Fruit fly (Drosophila melanogaster) whole organism, embryonic: ENCODE measurements around the gene Jon66Cii.

ENCODE experiments used
- Asciz ChIP-seq: fragments of 200-800 bp; sonication (Bioruptor generic); optimal IDR thresholded peaks from 2 replicates; lab custom pipeline; 2017; ENCODE audit warnings: missing biosample characterization, mild to moderate bottlenecking, missing genetic modification characterization, missing genetic modification reagents
- B-H2 ChIP-seq: fragments of 200-800 bp; sonication (Bioruptor generic); optimal IDR thresholded peaks from 2 replicates; lab custom pipeline; 2018; ENCODE audit warnings: missing biosample characterization, mild to moderate bottlenecking, missing genetic modification characterization
- CG10543 ChIP-seq: fragments of 200-800 bp; sonication (Bioruptor generic); optimal IDR thresholded peaks from 3 replicates; lab custom pipeline; 2017; ENCODE audit warnings: missing biosample characterization, mild to moderate bottlenecking, missing genetic modification characterization, moderate library complexity
- CG12236 ChIP-seq: fragments of 200-800 bp; sonication (Bioruptor generic); optimal IDR thresholded peaks from 2 replicates; lab custom pipeline; 2016; ENCODE audit warnings: missing biosample characterization, missing genetic modification characterization
- CG13123 ChIP-seq: fragments of 200-800 bp; sonication (Bioruptor generic); optimal IDR thresholded peaks from 2 replicates; lab custom pipeline; 2016; ENCODE audit warnings: missing biosample characterization, missing genetic modification characterization
- CG13287 ChIP-seq: fragments of 200-800 bp; sonication (Bioruptor generic); IDR thresholded peaks from 2 replicates; pipeline ENCODE4 v1.3.6; 2022; ENCODE audit warnings: missing biosample characterization, missing genetic modification characterization; ENCODE audit not compliant: partially characterized antibody
- CG13775 ChIP-seq: fragments of 200-800 bp; sonication (Bioruptor generic); optimal IDR thresholded peaks from 3 replicates; lab custom pipeline; 2017; ENCODE audit warnings: missing biosample characterization, mild to moderate bottlenecking, missing genetic modification characterization
- CG16813 ChIP-seq: fragments of 200-800 bp; sonication (Bioruptor generic); IDR thresholded peaks from 3 replicates; pipeline ENCODE4 v1.3.6; 2022; ENCODE audit warnings: missing biosample characterization, missing genetic modification characterization; ENCODE audit not compliant: partially characterized antibody
- CG17186 ChIP-seq: fragments of 200-800 bp; sonication (Bioruptor generic); optimal IDR thresholded peaks from 3 replicates; lab custom pipeline; 2017; ENCODE audit warnings: missing biosample characterization, missing genetic modification reagents, missing genetic modification characterization
- CG1832 ChIP-seq: fragments of 200-800 bp; sonication (Bioruptor generic); optimal IDR thresholded peaks from 2 replicates; lab custom pipeline; 2017; ENCODE audit warnings: missing biosample characterization, mild to moderate bottlenecking, missing genetic modification characterization, inconsistent platforms
- CG2889 ChIP-seq: fragments of 200-800 bp; sonication (Bioruptor generic); IDR thresholded peaks from 3 replicates; pipeline ENCODE4 v1.3.6; 2022; ENCODE audit warnings: missing biosample characterization, missing genetic modification characterization
- CG3163 ChIP-seq: fragments of 200-800 bp; sonication (Bioruptor generic); optimal IDR thresholded peaks from 3 replicates; lab custom pipeline; 2016; ENCODE audit warnings: missing biosample characterization, missing genetic modification characterization
- CG32767 ChIP-seq: fragments of 200-800 bp; sonication (Bioruptor generic); IDR thresholded peaks from 2 replicates; pipeline ENCODE4 v1.3.6; 2022; ENCODE audit warnings: missing biosample characterization, missing genetic modification characterization
- CG4282 ChIP-seq: fragments of 200-800 bp; sonication (Bioruptor generic); optimal IDR thresholded peaks from 2 replicates; lab custom pipeline; 2016; ENCODE audit warnings: missing biosample characterization, missing genetic modification characterization
- CG6765 ChIP-seq: fragments of 200-800 bp; sonication (Bioruptor generic); optimal IDR thresholded peaks from 3 replicates; lab custom pipeline; 2017; ENCODE audit warnings: missing biosample characterization, mild to moderate bottlenecking, missing genetic modification characterization
- CG7271 ChIP-seq: fragments of 200-800 bp; sonication (Bioruptor generic); optimal IDR thresholded peaks from 2 replicates; lab custom pipeline; 2018; ENCODE audit warnings: missing biosample characterization, mild to moderate bottlenecking, missing genetic modification characterization, moderate library complexity
- CG7372 ChIP-seq: fragments of 200-800 bp; sonication (Bioruptor generic); IDR thresholded peaks from 2 replicates; pipeline ENCODE4 v1.3.6; 2022; ENCODE audit warnings: missing biosample characterization, missing genetic modification characterization
- CG7928 ChIP-seq: fragments of 200-800 bp; sonication (Bioruptor generic); optimal IDR thresholded peaks from 2 replicates; lab custom pipeline; 2017; ENCODE audit warnings: missing biosample characterization, mild to moderate bottlenecking, missing genetic modification characterization
- CG8089 ChIP-seq: fragments of 200-800 bp; sonication (Bioruptor generic); optimal IDR thresholded peaks from 3 replicates; lab custom pipeline; 2016; ENCODE audit warnings: missing biosample characterization, missing genetic modification characterization
- CG9797 ChIP-seq: fragments of 200-800 bp; sonication (Bioruptor generic); optimal IDR thresholded peaks from 3 replicates; lab custom pipeline; 2018; ENCODE audit warnings: missing biosample characterization, mild to moderate bottlenecking, missing genetic modification characterization
- CkIIα-i1 ChIP-seq: fragments of 200-800 bp; sonication (Bioruptor generic); IDR thresholded peaks from 2 replicates; pipeline ENCODE4 v1.3.6; 2022; ENCODE audit warnings: missing biosample characterization, missing genetic modification characterization
- D ChIP-seq, 2 experiments: fragments of 200-800 bp in 1 of 2; fragments of >200 bp in 1 of 2; sonication (Bioruptor generic) in 1 of 2; optimal IDR thresholded peaks; 2 replicates in 1 of 2; 3 replicates in 1 of 2; lab custom pipeline; 2017; ENCODE audit warnings: mild to moderate bottlenecking in 1 of 2, missing biosample characterization in 1 of 2, missing genetic modification characterization in 1 of 2, missing genetic modification reagents in 1 of 2
- Dip2 ChIP-seq: fragments of 200-800 bp; sonication (Bioruptor generic); IDR thresholded peaks from 2 replicates; pipeline ENCODE4 v1.3.6; 2022; ENCODE audit warnings: missing biosample characterization, missing genetic modification characterization
- Fer1 ChIP-seq: fragments of 200-800 bp; sonication (Bioruptor generic); optimal IDR thresholded peaks from 2 replicates; lab custom pipeline; 2017; ENCODE audit warnings: missing biosample characterization, mild to moderate bottlenecking, missing genetic modification characterization
- GATAe ChIP-seq: fragments of 200-800 bp; sonication (Bioruptor generic); conservative IDR thresholded peaks from 2 replicates; pipeline ENCODE4 v1.3.6; 2022; ENCODE audit warnings: missing biosample characterization, missing genetic modification characterization
- Gug ChIP-seq: fragments of 200-800 bp; sonication (Bioruptor generic); IDR thresholded peaks from 4 replicates; pipeline ENCODE4 v1.3.6; 2022; ENCODE audit warnings: missing biosample characterization, missing genetic modification characterization
- H2.0 ChIP-seq: fragments of 200-800 bp; sonication (Bioruptor generic); IDR thresholded peaks from 2 replicates; pipeline ENCODE4 v1.3.6; 2022; ENCODE audit warnings: missing biosample characterization, missing genetic modification characterization
- HLHmδ ChIP-seq: fragments of 200-800 bp; sonication (Bioruptor generic); optimal IDR thresholded peaks from 2 replicates; lab custom pipeline; 2018; ENCODE audit warnings: missing biosample characterization, mild to moderate bottlenecking, missing genetic modification characterization, moderate library complexity
- Hey ChIP-seq: fragments of 200-800 bp; sonication (Bioruptor generic); optimal IDR thresholded peaks from 3 replicates; lab custom pipeline; 2018; ENCODE audit warnings: missing biosample characterization, mild to moderate bottlenecking, missing genetic modification characterization
- Hmx ChIP-seq: fragments of 200-800 bp; sonication (Bioruptor generic); optimal IDR thresholded peaks from 2 replicates; lab custom pipeline; 2016; ENCODE audit warnings: missing biosample characterization, missing genetic modification characterization
- Hsf ChIP-seq: fragments of 200-800 bp; sonication (Bioruptor generic); optimal IDR thresholded peaks from 3 replicates; lab custom pipeline; 2016; ENCODE audit warnings: missing biosample characterization, missing genetic modification characterization
- Meics ChIP-seq: fragments of 200-800 bp; sonication (Bioruptor generic); optimal IDR thresholded peaks from 2 replicates; lab custom pipeline; 2017; ENCODE audit warnings: missing biosample characterization, mild to moderate bottlenecking, missing genetic modification characterization
- NC2β ChIP-seq: fragments of 200-800 bp; sonication (Bioruptor generic); optimal IDR thresholded peaks from 2 replicates; lab custom pipeline; 2016; ENCODE audit warnings: missing biosample characterization, missing genetic modification characterization
- NK7.1 ChIP-seq: fragments of 200-800 bp; sonication (Bioruptor generic); optimal IDR thresholded peaks from 3 replicates; lab custom pipeline; 2016; ENCODE audit warnings: missing biosample characterization, missing genetic modification characterization
- Nf-YA ChIP-seq: fragments of 200-800 bp; sonication (Bioruptor generic); IDR thresholded peaks from 2 replicates; pipeline ENCODE4 v1.3.6; 2022; ENCODE audit warnings: missing biosample characterization, missing genetic modification characterization
- ase ChIP-seq: fragments of 200-800 bp; sonication (Bioruptor generic); IDR thresholded peaks from 3 replicates; pipeline ENCODE4 v1.3.6; 2022; ENCODE audit warnings: missing biosample characterization, missing genetic modification characterization
- bsh ChIP-seq, 2 experiments: fragments of 200-800 bp; sonication (Bioruptor generic); optimal IDR thresholded peaks; 2 replicates each; lab custom pipeline; 2017 to 2018; ENCODE audit warnings: mild to moderate bottlenecking in 2 of 2, missing biosample characterization in 2 of 2, missing genetic modification characterization in 2 of 2, moderate library complexity in 1 of 2
- cas ChIP-seq: fragments of 200-800 bp; sonication (Bioruptor generic); IDR thresholded peaks from 2 replicates; pipeline ENCODE4 v1.3.6; 2022; ENCODE audit warnings: missing biosample characterization, missing genetic modification characterization
- ci ChIP-seq: fragments of 200-800 bp; sonication (Bioruptor generic); IDR thresholded peaks from 3 replicates; pipeline ENCODE4 v1.3.6; 2022; ENCODE audit warnings: missing biosample characterization, missing genetic modification characterization
- corto ChIP-seq: fragments of 200-800 bp; sonication (Bioruptor generic); optimal IDR thresholded peaks from 2 replicates; lab custom pipeline; 2016; ENCODE audit warnings: missing biosample characterization, mild to moderate bottlenecking, missing genetic modification characterization, moderate library complexity
- dmrt11E ChIP-seq: fragments of 200-800 bp; sonication (Bioruptor generic); optimal IDR thresholded peaks from 3 replicates; lab custom pipeline; 2018; ENCODE audit warnings: missing biosample characterization, mild to moderate bottlenecking, missing genetic modification characterization, moderate library complexity
- eyg ChIP-seq: fragments of 200-800 bp; sonication (Bioruptor generic); optimal IDR thresholded peaks from 3 replicates; lab custom pipeline; 2016; ENCODE audit warnings: missing biosample characterization, missing genetic modification characterization
- ham ChIP-seq: fragments of 200-800 bp; sonication (Bioruptor generic); IDR thresholded peaks from 2 replicates; pipeline ENCODE4 v1.3.6; 2022; ENCODE audit warnings: missing biosample characterization, missing genetic modification characterization
- lola ChIP-seq, 3 experiments: fragments of >200 bp in 2 of 3; fragments of 200-800 bp in 1 of 3; sonication (Bioruptor generic) in 1 of 3; optimal IDR thresholded peaks; 2 replicates each; lab custom pipeline; 2017 to 2019; ENCODE audit warnings: missing biosample characterization in 3 of 3, missing genetic modification characterization in 3 of 3, mild to moderate bottlenecking in 1 of 3, moderate library complexity in 1 of 3
- pan ChIP-seq, 4 experiments: fragments of >200 bp in 3 of 4; fragments of 200-800 bp in 1 of 4; sonication (Bioruptor generic) in 1 of 4; optimal IDR thresholded peaks in 3 of 4; IDR thresholded peaks in 1 of 4; 2 replicates each; pipeline versions ENCODE4 v1.3.6 to Lab custom; 2017 to 2022; ENCODE audit warnings: missing biosample characterization in 2 of 4, missing genetic modification characterization in 2 of 4, mixed read lengths in 1 of 4
- psq ChIP-seq: fragments of 200-800 bp; sonication (Bioruptor generic); optimal IDR thresholded peaks from 2 replicates; lab custom pipeline; 2017; ENCODE audit warnings: missing biosample characterization, missing genetic modification characterization
- sr ChIP-seq: fragments of 200-800 bp; sonication (Bioruptor generic); IDR thresholded peaks from 3 replicates; pipeline ENCODE4 v1.3.6; 2022; ENCODE audit warnings: missing biosample characterization, missing genetic modification characterization
- sug ChIP-seq: fragments of 200-800 bp; optimal IDR thresholded peaks from 2 replicates; lab custom pipeline; 2019; ENCODE audit warnings: missing biosample characterization, mild to moderate bottlenecking, missing genetic modification characterization, moderate library complexity
- tgo ChIP-seq: fragments of 200-800 bp; sonication (Bioruptor generic); IDR thresholded peaks from 3 replicates; pipeline ENCODE4 v1.3.6; 2022; ENCODE audit warnings: missing biosample characterization, missing genetic modification characterization
- vvl ChIP-seq: fragments of 200-800 bp; sonication (Bioruptor generic); IDR thresholded peaks from 2 replicates; pipeline ENCODE4 v1.3.6; 2022; ENCODE audit warnings: missing biosample characterization, missing genetic modification characterization
- zen ChIP-seq: fragments of 200-800 bp; sonication (Bioruptor generic); optimal IDR thresholded peaks from 3 replicates; lab custom pipeline; 2018; ENCODE audit warnings: missing biosample characterization, mild to moderate bottlenecking, missing genetic modification characterization, moderate library complexity

The Jon66Cii gene

dm6 chr3L:8411439-8411897 is 18.0 kb upstream of the Jon66Cii start, which contains the start of gene Exo70 (continued):
- TF ChIP-seq ase (GFP tag; lab: Robert Waterston, UW), result no peak
- no peak for TF ChIP-seq pan (optimal IDR thresholded peaks at IDR 0.05; lab: Kevin White, UChicago)
- no peak for TF ChIP-seq pan (GFP tag; optimal IDR thresholded peaks at IDR 0.05 in 1 of 2, IDR thresholded peaks at IDR 0.05 in 1 of 2)
- no peak for TF ChIP-seq cas (GFP tag; lab: Robert Waterston, UW)
- TF ChIP-seq Meics (GFP tag; lab: Kevin White, UChicago), result no peak
- peak; percentile 28; the same call in 1 of the 2 replicates for TF ChIP-seq CG13287 (GFP tag; lab: Robert Waterston, UW)
- TF ChIP-seq Nf-YA (GFP tag; lab: Robert Waterston, UW), result no peak
- no peak for TF ChIP-seq Dip2 (GFP tag; lab: Robert Waterston, UW)
- TF ChIP-seq CG16813, result no peak
- no peak for TF ChIP-seq CG12236 (GFP tag; lab: Kevin White, UChicago)
- no peak for TF ChIP-seq Hmx
- no peak for TF ChIP-seq CG2889 (GFP tag; lab: Robert Waterston, UW)
- TF ChIP-seq corto (GFP tag; lab: Kevin White, UChicago), result no peak
- TF ChIP-seq D (optimal IDR thresholded peaks at IDR 0.05; lab: Kevin White, UChicago), result no peak
- no peak for TF ChIP-seq D (GFP tag; optimal IDR thresholded peaks at IDR 0.05; lab: Kevin White, UChicago)
- no peak for TF ChIP-seq psq (GFP tag; lab: Kevin White, UChicago)
- TF ChIP-seq sug (tag; lab: Kevin White, UChicago), result no peak
- no peak for TF ChIP-seq NK7.1 (GFP tag; lab: Kevin White, UChicago)
- TF ChIP-seq Gug (GFP tag; lab: Robert Waterston, UW), result no peak
- TF ChIP-seq sr (GFP tag; lab: Robert Waterston, UW), result no peak
- no peak for TF ChIP-seq lola (GFP tag; optimal IDR thresholded peaks at IDR 0.05; lab: Kevin White, UChicago)
- peak; percentile 28 for TF ChIP-seq Hsf (GFP tag; lab: Kevin White, UChicago)
- no peak for TF ChIP-seq GATAe (GFP tag; lab: Robert Waterston, UW)
- no peak for TF ChIP-seq B-H2 (GFP tag; lab: Kevin White, UChicago)
- no peak for TF ChIP-seq CG4282 (GFP tag; lab: Kevin White, UChicago)
- no peak for TF ChIP-seq eyg
- no peak for TF ChIP-seq H2.0 (GFP tag; lab: Robert Waterston, UW)
- no peak for TF ChIP-seq CG32767 (GFP tag; lab: Robert Waterston, UW)
- no peak for TF ChIP-seq CG3163
- no peak for TF ChIP-seq ci (GFP tag; lab: Robert Waterston, UW)
- TF ChIP-seq CG7372 (GFP tag; lab: Robert Waterston, UW), result no peak
- peak; percentile 10 for TF ChIP-seq CG13775 (GFP tag; lab: Kevin White, UChicago)
- TF ChIP-seq Asciz (GFP tag; lab: Kevin White, UChicago), result no peak
- peak; percentile 63 for TF ChIP-seq CG9797 (GFP tag; lab: Kevin White, UChicago)
- TF ChIP-seq HLHmδ (GFP tag; lab: Kevin White, UChicago), result no peak
- TF ChIP-seq CG17186 (GFP tag; lab: Kevin White, UChicago), result peak; percentile 7
- TF ChIP-seq dmrt11E, result no peak
- no peak for TF ChIP-seq CkIIα-i1 (GFP tag; lab: Robert Waterston, UW)
- no peak for TF ChIP-seq bsh (GFP tag; optimal IDR thresholded peaks at IDR 0.05; lab: Kevin White, UChicago)
- no peak for TF ChIP-seq zen (tag; lab: Kevin White, UChicago)
- no peak for TF ChIP-seq NC2β
- TF ChIP-seq CG6765 (GFP tag; lab: Kevin White, UChicago), result no peak
- no peak for TF ChIP-seq vvl (GFP tag; lab: Robert Waterston, UW)
- no peak for TF ChIP-seq CG1832 (GFP tag; lab: Kevin White, UChicago)
- no peak for TF ChIP-seq CG10543 (GFP tag; lab: Kevin White, UChicago)
- no peak for TF ChIP-seq Fer1 (GFP tag; lab: Kevin White, UChicago)
- no peak for TF ChIP-seq tgo (GFP tag; lab: Robert Waterston, UW)
- no peak for TF ChIP-seq CG7271 (tag; lab: Kevin White, UChicago)
- TF ChIP-seq CG13123 (GFP tag; lab: Kevin White, UChicago), result no peak
- TF ChIP-seq ham (GFP tag; lab: Robert Waterston, UW), result no peak
- no peak for TF ChIP-seq Hey (tag; lab: Kevin White, UChicago)
- TF ChIP-seq CG8089 (GFP tag; lab: Kevin White, UChicago), result no peak
- no peak for TF ChIP-seq CG7928
